Fruit fly (Drosophila melanogaster) whole organism, pupa: ENCODE results near the gene odd.

Experiments used
- CG10348 ChIP-seq: fragments of 200-800 bp; sonication (Bioruptor generic); IDR thresholded peaks from 2 replicates; pipeline ENCODE4 v1.3.6; 2022; ENCODE audit warnings: missing biosample characterization, missing genetic modification characterization
- CG12605 ChIP-seq: fragments of 200-800 bp; sonication (Bioruptor generic); IDR thresholded peaks from 2 replicates; pipeline ENCODE4 v1.3.6; 2022; ENCODE audit warnings: missing biosample characterization, missing genetic modification characterization
- CG13204 ChIP-seq: fragments of 200-800 bp; sonication (Bioruptor generic); optimal IDR thresholded peaks from 2 replicates; lab custom pipeline; 2018; ENCODE audit warnings: missing biosample characterization, mild to moderate bottlenecking, missing genetic modification characterization, moderate library complexity
- CG14655 ChIP-seq: fragments of 200-800 bp; sonication (Bioruptor generic); optimal IDR thresholded peaks from 3 replicates; lab custom pipeline; 2017; ENCODE audit warnings: mild to moderate bottlenecking, missing biosample characterization, missing genetic modification reagents, missing genetic modification characterization
- CG15710 ChIP-seq: fragments of 200-800 bp; sonication (Bioruptor generic); optimal IDR thresholded peaks from 2 replicates; lab custom pipeline; 2018; ENCODE audit warnings: missing biosample characterization, mild to moderate bottlenecking, missing genetic modification characterization, moderate library complexity
- CG17806 ChIP-seq: fragments of 200-800 bp; sonication (Bioruptor generic); optimal IDR thresholded peaks from 2 replicates; lab custom pipeline; 2018; ENCODE audit warnings: missing biosample characterization, mild to moderate bottlenecking, missing genetic modification characterization, moderate library complexity
- CG32121 ChIP-seq: fragments of 200-800 bp; sonication (Bioruptor generic); IDR thresholded peaks from 2 replicates; pipeline ENCODE4 v1.3.6; 2022; ENCODE audit warnings: missing biosample characterization, missing genetic modification characterization
- CG34367 ChIP-seq: fragments of 200-800 bp; sonication (Bioruptor generic); optimal IDR thresholded peaks from 2 replicates; lab custom pipeline; 2018; ENCODE audit warnings: missing biosample characterization, mild to moderate bottlenecking, missing genetic modification characterization
- CG4496 ChIP-seq: fragments of 200-800 bp; sonication (Bioruptor generic); IDR thresholded peaks from 3 replicates; pipeline ENCODE4 v1.3.6; 2022; ENCODE audit warnings: missing biosample characterization, missing genetic modification characterization
- CG8159 ChIP-seq: fragments of 200-800 bp; sonication (Bioruptor generic); optimal IDR thresholded peaks from 3 replicates; lab custom pipeline; 2018; ENCODE audit warnings: missing biosample characterization, mild to moderate bottlenecking, missing genetic modification characterization, moderate library complexity
- CG8301 ChIP-seq: fragments of 200-800 bp; sonication (Bioruptor generic); optimal IDR thresholded peaks from 2 replicates; lab custom pipeline; 2018; ENCODE audit warnings: missing biosample characterization, mild to moderate bottlenecking, missing genetic modification characterization
- CG9948 ChIP-seq: fragments of 200-800 bp; sonication (Bioruptor generic); optimal IDR thresholded peaks from 2 replicates; lab custom pipeline; 2018; ENCODE audit warnings: missing biosample characterization, mild to moderate bottlenecking, missing genetic modification characterization, moderate library complexity
- D1 ChIP-seq: fragments of 200-800 bp; sonication (Bioruptor generic); optimal IDR thresholded peaks from 2 replicates; lab custom pipeline; 2018; ENCODE audit warnings: missing biosample characterization, mild to moderate bottlenecking, missing genetic modification characterization, moderate library complexity
- EcR ChIP-seq: fragments of 200-800 bp; sonication (Bioruptor generic); optimal IDR thresholded peaks from 3 replicates; lab custom pipeline; 2019; ENCODE audit warnings: missing biosample characterization, missing genetic modification characterization, mild to moderate bottlenecking, moderate library complexity, missing genetic modification reagents
- Ets98B ChIP-seq: fragments of 200-800 bp; sonication (Bioruptor generic); IDR thresholded peaks from 2 replicates; pipeline ENCODE4 v1.3.6; 2022; ENCODE audit warnings: missing biosample characterization, missing genetic modification characterization
- Pif1A ChIP-seq: fragments of 200-800 bp; sonication (Bioruptor generic); optimal IDR thresholded peaks from 3 replicates; lab custom pipeline; 2016; ENCODE audit warnings: missing biosample characterization, missing genetic modification characterization
- Pif1B ChIP-seq: fragments of 200-800 bp; sonication (Bioruptor generic); optimal IDR thresholded peaks from 3 replicates; lab custom pipeline; 2016; ENCODE audit warnings: missing biosample characterization, missing genetic modification characterization
- Snoo ChIP-seq: fragments of 200-800 bp; sonication (Bioruptor generic); optimal IDR thresholded peaks from 3 replicates; lab custom pipeline; 2017; ENCODE audit warnings: missing biosample characterization, mild to moderate bottlenecking, missing genetic modification characterization, inconsistent platforms
- fd96Ca ChIP-seq: fragments of 200-800 bp; sonication (Bioruptor generic); IDR thresholded peaks from 3 replicates; pipeline ENCODE4 v1.3.6; 2022; ENCODE audit warnings: missing biosample characterization, missing genetic modification characterization
- gl ChIP-seq: fragments of 200-800 bp; sonication (Bioruptor generic); optimal IDR thresholded peaks from 2 replicates; lab custom pipeline; 2018; ENCODE audit warnings: missing biosample characterization, mild to moderate bottlenecking, missing genetic modification characterization
- rn ChIP-seq: fragments of 200-800 bp; sonication (Bioruptor generic); IDR thresholded peaks from 2 replicates; pipeline ENCODE4 v1.3.6; 2022; ENCODE audit warnings: missing biosample characterization, missing genetic modification characterization

The odd gene

DNA sequence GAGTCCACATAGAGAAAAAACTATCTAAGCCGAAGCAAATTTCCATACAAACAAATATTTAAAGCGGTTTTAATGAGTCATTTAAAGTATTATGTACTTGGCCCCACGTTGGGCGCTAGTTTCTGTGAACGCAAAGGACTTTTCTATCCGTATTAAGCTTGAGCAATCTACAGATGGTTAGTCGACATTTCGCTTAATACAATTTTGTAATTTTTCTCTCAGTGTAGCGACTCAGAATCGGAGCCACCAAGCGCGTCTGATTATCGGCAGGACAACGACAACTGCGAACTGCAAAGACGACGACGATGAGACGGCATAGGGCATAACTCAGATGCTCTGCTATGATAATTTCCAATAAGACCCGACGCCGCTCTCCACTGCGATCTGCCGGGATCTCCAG lies 44.1 kb downstream of the odd start:
- TF ChIP-seq Ets98B (GFP tag; lab: Robert Waterston, UW) (no peak), fd96Ca (GFP tag; lab: Robert Waterston, UW) (peak; percentile 44; the same call in 1 of the 3 replicates), EcR (GFP tag; lab: Kevin White, UChicago) (no peak), CG10348 (GFP tag; lab: Robert Waterston, UW) (no peak), CG4496 (GFP tag; lab: Robert Waterston, UW) (no peak), CG12605 (GFP tag; lab: Robert Waterston, UW) (no peak), Pif1A (GFP tag; lab: Kevin White, UChicago) (peak; percentile 29), CG34367 (tag; lab: Kevin White, UChicago) (peak; percentile 50), CG13204 (GFP tag; lab: Kevin White, UChicago) (peak; percentile 27), Pif1B (peak; percentile 9), CG14655 (peak; percentile 60), Snoo (no peak), CG8301 (peak; percentile 50), CG17806 (tag; lab: Kevin White, UChicago) (peak; percentile 62), D1 (tag; lab: Kevin White, UChicago) (no peak), CG15710 (peak; percentile 67), CG8159 (tag; lab: Kevin White, UChicago) (peak; percentile 68), gl (tag; lab: Kevin White, UChicago) (no peak), CG9948 (peak; percentile 62), CG32121 (GFP tag; lab: Robert Waterston, UW) (no peak), rn (no peak)

DNA sequence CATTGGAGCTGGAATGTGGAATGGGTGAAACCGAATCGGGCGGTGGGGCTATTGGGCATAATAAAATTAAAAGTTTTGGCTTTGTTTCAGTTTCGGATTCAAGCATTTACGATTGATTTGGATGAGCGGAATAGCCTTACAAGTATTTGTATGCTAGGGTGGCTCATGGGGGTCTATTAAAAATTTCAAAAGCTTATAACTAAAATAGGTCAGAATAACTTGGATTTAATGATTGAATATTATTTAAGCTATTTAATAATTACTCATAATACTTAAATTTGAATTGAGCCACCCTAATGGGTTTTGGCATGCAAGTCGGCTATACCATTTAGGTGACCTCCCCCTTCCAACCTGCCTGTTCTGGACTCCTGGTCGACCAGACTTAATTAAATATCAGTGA lies 46.9 kb downstream of the odd start:
- TF ChIP-seq CG8159 (tag; lab: Kevin White, UChicago) (peak; percentile 76), CG17806 (tag; lab: Kevin White, UChicago) (no peak), CG9948 (peak; percentile 23), CG15710 (peak; percentile 51), fd96Ca (GFP tag; lab: Robert Waterston, UW) (no peak)

DNA sequence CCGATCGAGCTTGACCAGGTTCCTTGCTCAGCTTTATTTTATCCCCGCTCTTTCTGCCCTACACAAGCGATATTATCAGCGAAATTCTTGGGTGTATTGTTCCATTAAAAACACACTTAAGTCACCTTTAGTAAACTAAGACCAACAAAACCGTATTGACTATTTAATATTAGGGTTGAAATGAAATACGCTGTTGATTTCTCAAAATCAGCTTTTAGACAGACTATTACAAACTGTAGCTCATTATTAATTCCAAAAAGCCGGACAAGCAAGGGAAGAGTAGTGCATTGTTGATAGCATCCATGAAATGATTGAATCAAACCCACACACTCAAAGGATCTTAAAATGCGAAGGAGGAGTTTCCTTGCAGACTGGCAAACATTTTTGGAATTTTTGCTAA lies 48.3 kb downstream of the odd start:
- TF ChIP-seq Pif1B (no peak), CG10348 (GFP tag; lab: Robert Waterston, UW) (no peak), Snoo (no peak), CG17806 (tag; lab: Kevin White, UChicago) (peak; percentile 50), CG14655 (no peak), EcR (GFP tag; lab: Kevin White, UChicago) (no peak), CG9948 (peak; percentile 39), Pif1A (GFP tag; lab: Kevin White, UChicago) (no peak), CG8159 (tag; lab: Kevin White, UChicago) (peak; percentile 61), CG4496 (GFP tag; lab: Robert Waterston, UW) (no peak), CG12605 (GFP tag; lab: Robert Waterston, UW) (no peak), Ets98B (GFP tag; lab: Robert Waterston, UW) (no peak), CG15710 (no peak), CG34367 (tag; lab: Kevin White, UChicago) (peak; percentile 12), rn (no peak; the same call in 1 of the 2 replicates)

DNA sequence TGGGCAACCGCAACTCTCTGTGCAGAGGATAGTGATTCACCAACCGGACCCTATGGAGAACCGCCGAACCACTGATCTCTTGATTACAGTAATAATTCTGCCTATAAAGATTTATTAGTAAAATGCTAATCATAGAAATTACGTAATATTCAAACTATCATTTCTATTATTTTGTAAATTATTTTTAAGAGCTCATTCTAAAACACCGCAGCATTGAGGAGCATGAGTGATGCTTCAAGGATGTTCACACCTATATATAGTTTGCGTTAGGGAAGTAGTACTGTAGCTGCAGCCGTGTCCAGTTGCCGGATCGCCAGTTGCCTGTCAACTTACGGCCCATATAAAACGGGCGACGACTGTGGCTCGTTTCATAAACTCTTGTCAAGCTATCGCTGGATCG lies 49.1 kb downstream of the odd start:
- peak; percentile 23 for TF ChIP-seq EcR (GFP tag; lab: Kevin White, UChicago)
- TF ChIP-seq CG14655 = peak; percentile 57
- no peak for TF ChIP-seq CG32121 (GFP tag; lab: Robert Waterston, UW)
- TF ChIP-seq CG17806 (tag; lab: Kevin White, UChicago) = peak; percentile 57
- 0 out of 3 replicates have a peak, but pooled peaks have one; percentile 37 for TF ChIP-seq CG4496 (GFP tag; lab: Robert Waterston, UW)
- TF ChIP-seq CG12605 (GFP tag; lab: Robert Waterston, UW) = no peak
- TF ChIP-seq fd96Ca (GFP tag; lab: Robert Waterston, UW) = no peak
- TF ChIP-seq D1 (tag; lab: Kevin White, UChicago) = no peak
- TF ChIP-seq Pif1B = peak; percentile 57
- TF ChIP-seq Pif1A (GFP tag; lab: Kevin White, UChicago) = peak; percentile 66
- no peak for TF ChIP-seq Ets98B (GFP tag; lab: Robert Waterston, UW)
- peak; percentile 67 for TF ChIP-seq CG15710
- TF ChIP-seq rn = no peak
- peak; percentile 66 for TF ChIP-seq CG8159 (tag; lab: Kevin White, UChicago)
- peak; percentile 55 for TF ChIP-seq CG9948
- TF ChIP-seq CG8301 = peak; percentile 37
- TF ChIP-seq CG34367 (tag; lab: Kevin White, UChicago) = peak; percentile 55
- TF ChIP-seq CG10348 (GFP tag; lab: Robert Waterston, UW) = no peak
- peak; percentile 17 for TF ChIP-seq CG13204 (GFP tag; lab: Kevin White, UChicago)
- peak; percentile 29 for TF ChIP-seq gl (tag; lab: Kevin White, UChicago)
- TF ChIP-seq Snoo = no peak

DNA sequence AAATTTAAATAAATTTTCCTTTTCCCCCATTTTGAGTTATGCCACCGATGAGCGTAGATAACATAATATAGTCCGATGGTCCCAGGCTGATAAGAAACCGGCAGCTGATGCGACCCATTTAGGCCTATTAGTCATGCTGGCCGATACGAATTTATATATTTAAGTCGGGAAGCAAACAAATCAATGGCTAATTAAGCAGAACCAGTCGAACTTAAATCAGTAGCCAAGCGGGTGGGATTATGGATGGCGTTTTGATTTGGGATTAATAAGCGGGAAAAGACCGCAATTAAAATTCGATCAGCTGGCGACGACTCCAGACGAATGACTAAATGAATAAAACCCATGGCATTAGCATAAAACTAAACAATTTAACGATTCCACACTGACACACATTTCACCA lies 49.6 kb downstream of the odd start:
- no peak for TF ChIP-seq Ets98B (GFP tag; lab: Robert Waterston, UW)
- no peak for TF ChIP-seq fd96Ca (GFP tag; lab: Robert Waterston, UW)
- no peak for TF ChIP-seq Snoo
- TF ChIP-seq Pif1B = no peak
- TF ChIP-seq rn = no peak
- TF ChIP-seq EcR (GFP tag; lab: Kevin White, UChicago) = no peak
- TF ChIP-seq, all 21 proteins: peak for 0

DNA sequence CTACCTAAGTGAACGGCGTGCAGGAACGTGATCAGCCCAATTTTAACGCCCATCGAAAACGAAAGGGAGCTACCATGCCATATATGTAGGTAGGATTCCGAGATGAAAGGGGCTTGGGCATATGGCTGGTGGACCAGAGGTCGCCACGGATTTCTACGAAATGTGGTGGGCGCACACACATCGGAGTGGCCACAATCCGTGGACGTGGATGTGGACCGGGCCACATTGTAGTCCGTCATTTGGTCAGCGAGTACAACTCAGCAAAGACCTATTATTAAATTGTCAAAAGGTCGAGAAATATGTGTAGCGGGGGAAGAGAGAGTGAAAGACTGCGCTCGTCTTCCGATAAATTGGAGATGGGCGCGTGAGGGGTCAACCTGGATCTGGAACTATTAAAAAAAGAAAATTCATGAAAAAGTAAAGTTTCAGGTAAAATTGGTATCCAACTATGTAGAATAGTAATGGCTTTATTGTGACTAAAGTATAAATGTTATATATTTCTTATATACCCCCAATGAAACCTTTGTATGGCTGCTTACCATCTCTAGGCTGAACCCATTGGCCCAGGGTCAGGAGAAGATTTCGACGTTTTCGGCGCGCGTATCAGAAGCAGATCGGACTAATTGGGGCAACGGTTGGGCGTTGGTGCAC lies 51.0 kb downstream of the odd start:
- TF ChIP-seq CG13204 (GFP tag; lab: Kevin White, UChicago) (no peak), CG9948 (no peak), gl (tag; lab: Kevin White, UChicago) (no peak), CG17806 (tag; lab: Kevin White, UChicago) (no peak), D1 (tag; lab: Kevin White, UChicago) (no peak), CG14655 (no peak), Pif1B (no peak), CG8159 (tag; lab: Kevin White, UChicago) (no peak)
- TF ChIP-seq, all 21 proteins: peak for 0
